Worm (Caenorhabditis elegans) whole organism, midembryonic: ENCODE measurements around the gene idpb-1.
A peak's percentile ranks its signal among the peaks of the same experiment; 100 is the strongest.

Experiments used
- T22C8.4 ChIP-seq: fragments of 200-800 bp; sonication (Bioruptor generic); IDR thresholded peaks from 2 replicates; pipeline ENCODE4 v1.3.6; 2022; ENCODE audit warnings: missing genetic modification characterization, missing compliant biosample characterization
- flt-1 ChIP-seq: fragments of 200-800 bp; sonication (Bioruptor generic); IDR thresholded peaks from 2 replicates; pipeline ENCODE4 v1.3.6; 2022; ENCODE audit warnings: missing genetic modification characterization, missing compliant biosample characterization
- klf-2 ChIP-seq: fragments of 200-800 bp; sonication (Bioruptor generic); conservative IDR thresholded peaks from 2 replicates; pipeline ENCODE4 v1.3.6; 2022; ENCODE audit warnings: missing genetic modification reagents, missing genetic modification characterization, missing compliant biosample characterization
- med-1 ChIP-seq: sonication (generic microtip); optimal IDR thresholded peaks from 2 replicates; lab custom pipeline; 2017; ENCODE audit warnings: missing genetic modification characterization, mild to moderate bottlenecking, missing compliant biosample characterization, antibody characterized with exemption, missing genetic modification reagents; ENCODE audit not compliant: insufficient read depth
- ztf-23 ChIP-seq: fragments of 200-800 bp; sonication (Bioruptor generic); IDR thresholded peaks from 2 replicates; pipeline ENCODE4 v1.3.6; 2022; ENCODE audit warnings: missing genetic modification reagents, missing genetic modification characterization, missing compliant biosample characterization
- ztf-29 ChIP-seq: fragments of 200-800 bp; sonication (Bioruptor generic); IDR thresholded peaks from 2 replicates; pipeline ENCODE4 v1.3.6; 2022; ENCODE audit warnings: missing genetic modification reagents, missing genetic modification characterization, missing compliant biosample characterization

DNA sequence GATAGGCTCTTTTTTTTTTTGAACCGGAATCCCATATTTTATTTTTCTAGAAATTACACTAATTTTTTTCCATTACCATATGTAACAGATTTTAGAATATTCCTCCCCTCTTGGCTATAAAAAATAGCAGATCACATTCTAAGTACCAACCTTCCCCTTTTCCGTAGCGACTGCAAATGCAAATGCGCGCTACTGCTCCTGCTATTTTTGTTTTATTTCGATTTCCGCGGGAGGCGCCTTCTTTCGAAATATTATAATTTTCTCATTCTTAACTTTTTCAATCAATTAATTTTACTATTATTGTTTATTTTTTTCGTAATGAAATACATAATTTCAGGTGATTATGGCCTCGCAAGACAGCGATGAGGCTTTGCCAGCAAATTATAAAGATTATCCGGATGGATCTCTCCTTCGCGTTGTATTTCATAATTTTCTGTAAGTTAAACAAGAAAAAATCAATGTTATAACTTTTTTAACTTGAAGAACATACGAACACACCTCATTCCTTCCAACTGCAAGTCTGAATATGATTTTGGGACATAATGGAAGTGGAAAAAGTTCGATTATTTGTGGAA, 39.9 kb upstream of the idpb-1 start, which contains the start of gene smc-5:
- TF ChIP-seq T22C8.4 (GFP tag; lab: Robert Waterston, UW): 0 out of 2 replicates have a peak, but pooled peaks have one; percentile 9
- TF ChIP-seq med-1 (GFP tag; lab: Kevin White, UChicago): no peak
- TF ChIP-seq ztf-29 (GFP tag; lab: Robert Waterston, UW): no peak
- 0 out of 2 replicates have a peak, but pooled peaks have one; percentile 38 for TF ChIP-seq ztf-23 (GFP tag; lab: Robert Waterston, UW)
- TF ChIP-seq klf-2 (GFP tag; lab: Robert Waterston, UW): 0 out of 2 replicates have a peak, but pooled peaks have one; percentile 55
- peak; percentile 56; the same call in 1 of the 2 replicates for TF ChIP-seq flt-1 (GFP tag; lab: Robert Waterston, UW)
